Worm (Caenorhabditis elegans) whole organism, L1 larva: ENCODE results near the gene Y73B6BL.289.

ENCODE experiments used
- blmp-1 ChIP-seq: fragments of 150-350 bp; optimal IDR thresholded peaks from 2 replicates; lab custom pipeline; 2014; ENCODE audit warnings: missing biosample characterization, missing genetic modification characterization
- ces-1 ChIP-seq: fragments of 150-350 bp; optimal IDR thresholded peaks from 2 replicates; lab custom pipeline; 2014; ENCODE audit warnings: missing biosample characterization, missing genetic modification reagents, missing genetic modification characterization
- fos-1 ChIP-seq: fragments of 150-350 bp; optimal IDR thresholded peaks from 2 replicates; lab custom pipeline; 2014; ENCODE audit warnings: missing biosample characterization, missing genetic modification characterization
- hlh-17 ChIP-seq: fragments of 200-800 bp; sonication (Bioruptor generic); optimal IDR thresholded peaks from 2 replicates; lab custom pipeline; 2018; ENCODE audit warnings: missing genetic modification characterization, mild to moderate bottlenecking, missing compliant biosample characterization, moderate library complexity, borderline replicate concordance
- lin-39 ChIP-seq: fragments of 150-350 bp; optimal IDR thresholded peaks from 2 replicates; lab custom pipeline; 2014; ENCODE audit warnings: missing biosample characterization, missing genetic modification reagents, missing genetic modification characterization
- lir-3 ChIP-seq: sonication (generic microtip); optimal IDR thresholded peaks from 2 replicates; lab custom pipeline; 2016; ENCODE audit warnings: mild to moderate bottlenecking, missing genetic modification characterization, moderate library complexity, missing compliant biosample characterization; ENCODE audit not compliant: poor library complexity
- nhr-12 ChIP-seq: sonication (generic microtip); optimal IDR thresholded peaks from 2 replicates; lab custom pipeline; 2017; ENCODE audit warnings: missing biosample characterization, missing genetic modification characterization
- nhr-77 ChIP-seq: fragments of 150-350 bp; optimal IDR thresholded peaks from 2 replicates; lab custom pipeline; 2014; ENCODE audit warnings: missing biosample characterization, missing genetic modification characterization
- pag-3 ChIP-seq: sonication (generic microtip); optimal IDR thresholded peaks from 2 replicates; lab custom pipeline; 2017; ENCODE audit warnings: missing genetic modification characterization, mild to moderate bottlenecking, missing compliant biosample characterization, antibody characterized with exemption, borderline replicate concordance; ENCODE audit not compliant: insufficient read depth
- swsn-7 ChIP-seq: sonication (generic microtip); optimal IDR thresholded peaks from 2 replicates; lab custom pipeline; 2016; ENCODE audit warnings: missing genetic modification characterization, missing compliant biosample characterization

DNA sequence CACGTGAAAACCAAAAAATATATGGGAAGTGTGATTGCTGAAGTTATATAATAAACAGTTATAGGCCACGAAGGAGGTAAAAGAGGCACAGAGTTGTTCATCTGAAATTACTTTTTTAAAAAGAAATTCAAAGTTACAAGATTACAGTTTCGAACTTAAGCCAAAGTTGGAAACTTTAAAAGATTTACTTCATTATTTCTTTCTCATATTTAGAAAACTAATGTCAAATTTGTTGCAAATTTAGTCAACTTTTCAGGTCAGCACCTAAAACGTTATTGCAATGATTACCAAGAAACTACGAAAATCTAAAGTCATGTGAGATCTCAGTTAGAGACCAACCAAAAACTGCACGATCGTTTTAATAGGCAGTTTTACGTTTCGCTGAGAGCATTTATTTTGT, 43.7 kb upstream of the Y73B6BL.289 start, which contains the start of gene srv-25:
- no peak for TF ChIP-seq nhr-12
- TF ChIP-seq nhr-77, result no peak
- TF ChIP-seq fos-1, result no peak
- TF ChIP-seq blmp-1 (tag; lab: Kevin White, UChicago), result no peak
- TF ChIP-seq swsn-7, result no peak
- TF ChIP-seq lin-39 (tag; lab: Kevin White, UChicago), result no peak
- TF ChIP-seq hlh-17, result no peak
- TF ChIP-seq lir-3 (tag; lab: Kevin White, UChicago), result no peak
- no peak for TF ChIP-seq ces-1 (GFP tag; lab: Kevin White, UChicago)
- TF ChIP-seq pag-3, result no peak
